Fruit fly (Drosophila melanogaster): ENCODE data around the gene CG13712.

CG13712 gene

DNA sequence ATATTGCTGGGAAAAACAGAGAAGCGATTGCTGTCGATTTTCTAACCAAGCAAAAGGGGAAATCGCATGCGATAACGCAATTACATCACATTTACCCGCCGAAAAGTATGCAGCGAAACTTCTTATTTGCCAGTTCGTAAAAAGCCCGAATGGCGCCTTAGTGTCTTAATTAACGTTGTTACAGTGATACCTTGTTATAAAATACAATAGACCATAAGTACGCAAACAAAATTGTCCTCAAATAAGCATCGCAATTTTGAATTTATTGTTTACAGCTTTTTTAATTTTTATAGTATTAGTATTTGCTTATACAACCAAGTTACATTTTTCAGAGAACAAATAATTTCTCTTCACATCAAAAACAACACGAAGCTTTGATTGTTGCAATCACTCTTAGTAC, 19.0 kb downstream of the CG13712 start (continued):
- TF ChIP-seq oc (tag; optimal IDR thresholded peaks at IDR 0.05) (no peak), sob (GFP tag; IDR thresholded peaks at IDR 0.05) (peak; percentile 52; the same call in 1 of the 2 replicates), Rx (GFP tag; IDR thresholded peaks at IDR 0.05) (no peak), B-H2 (GFP tag; optimal IDR thresholded peaks at IDR 0.05) (no peak), CG12219 (GFP tag; optimal IDR thresholded peaks at IDR 0.05) (no peak), exex (tag; optimal IDR thresholded peaks at IDR 0.05) (no peak), CG11398 (GFP tag; optimal IDR thresholded peaks at IDR 0.05) (no peak), CG11456 (GFP tag; IDR thresholded peaks at IDR 0.05) (peak; percentile 80), CG7786 (GFP tag; optimal IDR thresholded peaks at IDR 0.05) (no peak), slbo (GFP tag; IDR thresholded peaks at IDR 0.05) (peak; percentile 64), CG2120 (GFP tag; optimal IDR thresholded peaks at IDR 0.05) (peak; percentile 35), CG3281 (GFP tag; optimal IDR thresholded peaks at IDR 0.05) (no peak), CG10274 (GFP tag; optimal IDR thresholded peaks at IDR 0.05) (no peak), Dbx (GFP tag; IDR thresholded peaks at IDR 0.05) (no peak)

dm6 chr3L:4689970-4690369, 19.7 kb downstream of the CG13712 start, which contains the start of gene CG18418:
TSS of gene CG18418 (minus strand) at chr3L:4690070.
- no peak for TF ChIP-seq CG7271 (tag; optimal IDR thresholded peaks at IDR 0.05)
- no peak for TF ChIP-seq slp2 (GFP tag; optimal IDR thresholded peaks at IDR 0.05)
- TF ChIP-seq Mes4 (GFP tag; optimal IDR thresholded peaks at IDR 0.05) = no peak
- TF ChIP-seq her (GFP tag; optimal IDR thresholded peaks at IDR 0.05) = no peak
- no peak for TF ChIP-seq Fer2 (tag; optimal IDR thresholded peaks at IDR 0.05)
- TF ChIP-seq lmd (GFP tag; IDR thresholded peaks at IDR 0.05) = no peak
- TF ChIP-seq ase (GFP tag; IDR thresholded peaks at IDR 0.05) = no peak
- no peak for TF ChIP-seq zen2 (GFP tag; IDR thresholded peaks at IDR 0.05; ENCODE audit: partially characterized antibody)
- no peak for TF ChIP-seq luna (GFP tag; optimal IDR thresholded peaks at IDR 0.05)
- no peak for TF ChIP-seq gce (GFP tag; IDR thresholded peaks at IDR 0.05)
- TF ChIP-seq GATAe (GFP tag; conservative IDR thresholded peaks at IDR 0.05) = no peak

DNA sequence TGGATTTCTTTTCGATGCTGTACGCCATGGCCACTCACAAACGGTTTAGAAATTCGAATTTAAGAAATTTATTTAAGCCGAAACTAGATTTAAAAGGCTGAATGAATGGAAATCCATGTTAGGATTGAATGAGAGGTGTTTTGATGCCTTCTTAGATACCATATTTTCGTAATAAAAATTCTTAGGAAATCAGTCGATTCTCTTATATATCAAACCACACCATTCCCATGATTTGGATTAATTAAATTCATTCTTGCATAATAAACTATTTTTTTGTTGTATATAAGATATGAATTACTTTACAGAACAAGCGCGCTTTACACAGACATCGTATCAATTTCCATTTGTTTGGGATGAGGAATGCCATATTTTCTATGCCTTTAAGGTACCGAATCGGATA, 21.0 kb downstream of the CG13712 start, which contains the start of gene CG7514:
Gene CG7514, minus strand, starts transcription at position 101 of the 400 bp plus-strand sequence.
- TF ChIP-seq slp2 (GFP tag; optimal IDR thresholded peaks at IDR 0.05) (no peak), trem (tag; optimal IDR thresholded peaks at IDR 0.05) (no peak), sens (GFP tag) (peak; percentile 50)

DNA sequence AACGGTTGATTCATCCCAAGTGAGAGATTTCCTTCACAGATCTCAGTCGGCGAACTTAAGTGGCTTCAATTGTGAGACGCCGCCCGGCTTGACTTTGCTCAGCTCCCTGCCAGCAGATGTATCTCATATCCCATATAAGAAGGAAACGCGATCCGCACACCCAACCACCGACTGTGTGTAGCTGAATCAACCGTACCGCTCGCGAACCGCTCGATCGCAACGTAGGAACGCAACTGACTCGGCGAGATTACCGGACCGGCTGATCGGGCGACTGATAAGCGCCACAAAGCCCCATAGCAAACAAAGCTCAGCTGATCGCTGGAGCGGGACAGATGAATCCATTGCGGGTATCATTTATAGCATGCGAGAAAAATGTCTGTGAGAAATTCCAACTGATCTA, 22.6 kb downstream of the CG13712 start, which contains the start of gene axo:
Gene axo, minus strand, starts transcription at position 185 of the 400 bp plus-strand sequence.
- TF ChIP-seq Nf-YB (GFP tag; optimal IDR thresholded peaks at IDR 0.05) (no peak), CG13287 (GFP tag; IDR thresholded peaks at IDR 0.05; ENCODE audit: partially characterized antibody) (peak; percentile 17; the same call in 1 of the 2 replicates), unc-4 (GFP tag; IDR thresholded peaks at IDR 0.05; ENCODE audit: partially characterized antibody) (no peak), CG5180 (GFP tag; optimal IDR thresholded peaks at IDR 0.05) (peak; percentile 55), Jarid2 (GFP tag; optimal IDR thresholded peaks at IDR 0.05) (peak; percentile 20), Dfd (GFP tag; optimal IDR thresholded peaks at IDR 0.05) (no peak), Xrp1 (GFP tag; IDR thresholded peaks at IDR 0.05) (no peak), crp (GFP tag; optimal IDR thresholded peaks at IDR 0.05) (peak in 1 of 2 experiments; percentile 45), CG8290 (GFP tag; optimal IDR thresholded peaks at IDR 0.05) (no peak), CG8290 (tag; optimal IDR thresholded peaks at IDR 0.05) (peak in 1 of 2 experiments; percentile 9), ERR (GFP tag; optimal IDR thresholded peaks at IDR 0.05) (no peak), Spps (tag; optimal IDR thresholded peaks at IDR 0.05) (no peak), Med (GFP tag) (peak; percentile 57), Deaf1 (tag; optimal IDR thresholded peaks at IDR 0.05) (peak; percentile 44), zfh2 (GFP tag; optimal IDR thresholded peaks at IDR 0.05) (no peak), gsb-n (tag; optimal IDR thresholded peaks at IDR 0.05) (no peak), amos (GFP tag; IDR thresholded peaks at IDR 0.05; ENCODE audit: partially characterized antibody) (0 out of 2 replicates have a peak, but pooled peaks have one; percentile 9)

Data from whole organism, embryonic.